Worm (Caenorhabditis elegans): ENCODE results near the gene ZK370.4.

The ZK370.4 gene

DNA sequence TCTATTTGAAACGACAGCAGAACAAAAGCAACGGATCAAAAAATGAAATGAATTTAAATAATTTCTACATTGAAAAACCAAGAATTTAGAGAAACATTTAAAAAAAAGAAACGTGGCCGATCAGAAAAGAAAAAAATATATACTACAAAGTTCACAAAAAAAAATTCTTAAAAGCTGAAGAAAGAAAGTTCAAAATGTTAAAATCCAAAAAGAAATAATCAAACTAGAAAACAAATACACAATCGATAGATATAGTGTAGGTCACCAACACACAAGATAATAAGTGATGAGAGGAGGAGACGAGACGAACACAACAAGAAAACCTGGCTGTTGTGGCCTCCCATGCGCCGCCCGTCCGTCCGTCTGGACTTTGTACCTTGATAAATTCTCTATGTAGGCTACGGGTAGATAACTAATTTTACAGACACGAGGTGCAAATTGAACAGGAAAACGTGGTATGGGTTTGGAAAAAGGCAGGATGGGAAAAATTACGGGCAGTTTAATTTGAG lies 42.7 kb downstream of the ZK370.4 start, which contains the start of gene hadb-1 (continued):
- TF ChIP-seq ZK185.1 (tag; optimal IDR thresholded peaks at IDR 0.05; ENCODE audit: poor library complexity, severe bottlenecking) (no peak), Y56A3A.18 (GFP tag; IDR thresholded peaks at IDR 0.05) (no peak), repo-1 (tag; optimal IDR thresholded peaks at IDR 0.05) (peak; percentile 10), nhr-120 (GFP tag; IDR thresholded peaks at IDR 0.05) (no peak), lin-26 (GFP tag; IDR thresholded peaks at IDR 0.05) (0 out of 2 replicates have a peak, but pooled peaks have one; percentile 7), dpff-1 (tag; optimal IDR thresholded peaks at IDR 0.05) (no peak), rcor-1 (GFP tag; IDR thresholded peaks at IDR 0.05) (no peak), nhr-179 (tag; optimal IDR thresholded peaks at IDR 0.05) (no peak), hsf-1 (GFP tag; IDR thresholded peaks at IDR 0.05) (no peak), chd-7 (tag; optimal IDR thresholded peaks at IDR 0.05) (no peak), let-526 (GFP tag; IDR thresholded peaks at IDR 0.05) (0 out of 2 replicates have a peak, but pooled peaks have one; percentile 22), cebp-1 (GFP tag; IDR thresholded peaks at IDR 0.05) (no peak), cebp-1 (tag; optimal IDR thresholded peaks at IDR 0.05) (peak; percentile 28)

DNA sequence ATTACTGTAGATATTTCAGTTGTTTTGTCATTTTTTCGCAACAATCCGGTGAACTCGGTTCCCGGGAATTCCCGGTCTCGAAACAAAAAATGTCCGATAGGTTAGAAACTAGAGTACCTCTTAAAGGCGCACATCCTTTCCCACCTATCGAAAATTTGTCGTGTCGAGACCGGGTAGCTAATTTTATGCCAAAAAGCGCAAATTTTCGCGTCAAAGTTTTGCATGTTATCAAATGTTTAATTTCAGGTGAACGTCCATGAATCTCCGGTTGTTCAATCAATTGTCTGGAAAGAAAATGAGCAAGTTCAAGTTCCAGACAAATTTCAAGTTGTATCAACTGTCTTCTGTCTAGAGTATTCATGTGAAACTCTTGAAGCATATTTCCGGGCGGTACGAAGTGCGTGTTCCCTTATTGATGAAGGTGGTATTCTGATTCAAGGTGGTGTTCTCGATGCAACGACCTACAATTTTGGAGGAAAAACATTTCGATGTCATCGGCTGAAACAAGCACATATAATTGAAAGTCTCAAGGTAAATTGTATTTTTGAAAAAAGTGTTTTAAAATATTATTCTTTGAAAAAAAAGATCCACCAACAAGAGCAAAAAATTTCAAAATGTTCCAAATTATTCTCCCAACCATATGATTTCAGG lies 45.5 kb downstream of the ZK370.4 start:
- TF ChIP-seq nhr-27 (tag; optimal IDR thresholded peaks at IDR 0.05) (peak; percentile 56), ama-1 (optimal IDR thresholded peaks at IDR 0.05) (no peak), ama-1 (GFP tag; optimal IDR thresholded peaks at IDR 0.05) (no peak), fkh-3 (tag; optimal IDR thresholded peaks at IDR 0.05) (peak; percentile 40), ceh-40 (GFP tag; IDR thresholded peaks at IDR 0.05) (peak; percentile 81), F57C9.4 (tag; optimal IDR thresholded peaks at IDR 0.05) (peak; percentile 64), repo-1 (tag; optimal IDR thresholded peaks at IDR 0.05) (peak; percentile 71), ztf-28 (GFP tag; IDR thresholded peaks at IDR 0.05) (no peak), madf-3 (GFP tag; IDR thresholded peaks at IDR 0.05) (0 out of 2 replicates have a peak, but pooled peaks have one; percentile 56), F22D6.2 (tag; optimal IDR thresholded peaks at IDR 0.05) (no peak), rcor-1 (GFP tag; IDR thresholded peaks at IDR 0.05) (no peak), F52B5.7 (tag; optimal IDR thresholded peaks at IDR 0.05) (peak; percentile 18), C06A6.2 (GFP tag; conservative IDR thresholded peaks at IDR 0.05) (no peak), egl-44 (GFP tag; IDR thresholded peaks at IDR 0.05) (peak; percentile 48; the same call in 1 of the 2 replicates), bed-1 (GFP tag; IDR thresholded peaks at IDR 0.05) (no peak), ztf-3 (GFP tag; optimal IDR thresholded peaks at IDR 0.05) (peak; percentile 17), hrde-1 (tag; optimal IDR thresholded peaks at IDR 0.05; ENCODE audit: borderline replicate concordance) (no peak), xnd-1 (tag; optimal IDR thresholded peaks at IDR 0.05) (no peak), die-1 (tag; optimal IDR thresholded peaks at IDR 0.05) (no peak), snpc-3.4 (tag; optimal IDR thresholded peaks at IDR 0.05) (no peak), madf-6 (GFP tag; IDR thresholded peaks at IDR 0.05) (peak; percentile 63), mxl-1 (tag; optimal IDR thresholded peaks at IDR 0.05) (no peak), nhr-90 (tag; optimal IDR thresholded peaks at IDR 0.05) (no peak), egl-18 (GFP tag; IDR thresholded peaks at IDR 0.05) (no peak), Y53G8AR.9 (GFP tag; conservative IDR thresholded peaks at IDR 0.05) (peak; percentile 66; the same call in 1 of the 2 replicates), Y53F4B.3 (GFP tag; IDR thresholded peaks at IDR 0.05) (no peak), hsf-1 (GFP tag; IDR thresholded peaks at IDR 0.05) (0 out of 2 replicates have a peak, but pooled peaks have one; percentile 24), tbp1 (GFP tag; optimal IDR thresholded peaks at IDR 0.05) (no peak), lag-1 (GFP tag; IDR thresholded peaks at IDR 0.05) (no peak), B0261.1 (tag; optimal IDR thresholded peaks at IDR 0.05) (no peak), F39B2.1 (GFP tag; IDR thresholded peaks at IDR 0.05) (no peak), dpff-1 (tag; optimal IDR thresholded peaks at IDR 0.05) (peak; percentile 64), cebp-1 (GFP tag; IDR thresholded peaks at IDR 0.05) (peak; percentile 42; the same call in 1 of the 2 replicates), cebp-1 (tag; optimal IDR thresholded peaks at IDR 0.05) (peak; percentile 53), sptf-2 (GFP tag; optimal IDR thresholded peaks at IDR 0.05) (no peak), nfya-2 (GFP tag; IDR thresholded peaks at IDR 0.05) (no peak), snpc-1.1 (tag; optimal IDR thresholded peaks at IDR 0.05; ENCODE audit: insufficient read depth) (no peak), Y56A3A.18 (GFP tag; IDR thresholded peaks at IDR 0.05) (peak; percentile 79), F33H1.4 (GFP tag; IDR thresholded peaks at IDR 0.05) (no peak; the same call in 1 of the 2 replicates), chd-7 (tag; optimal IDR thresholded peaks at IDR 0.05) (peak; percentile 66)

All from whole organism, young adult.